Worm (Caenorhabditis elegans) whole organism, mixed stage, embryonic: ENCODE data around the gene F47B10.4.

Experiments used
- M03D4.4 ChIP-seq: sonication (generic microtip); optimal IDR thresholded peaks from 2 replicates; lab custom pipeline; 2017; ENCODE audit warnings: mild to moderate bottlenecking, missing genetic modification characterization, missing compliant biosample characterization
- bed-3 ChIP-seq: fragments of 200-800 bp; sonication (Bioruptor generic); optimal IDR thresholded peaks from 3 replicates; lab custom pipeline; 2018; ENCODE audit warnings: mild to moderate bottlenecking, missing genetic modification characterization, moderate library complexity, missing compliant biosample characterization
- blmp-1 ChIP-seq: fragments of 150-350 bp; optimal IDR thresholded peaks from 2 replicates; lab custom pipeline; 2014; ENCODE audit warnings: missing biosample characterization, missing genetic modification characterization
- ceh-39 ChIP-seq: fragments of 150-350 bp; optimal IDR thresholded peaks from 2 replicates; lab custom pipeline; 2014; ENCODE audit warnings: missing biosample characterization, missing genetic modification characterization
- ceh-43 ChIP-seq: fragments of 200-800 bp; sonication (Bioruptor generic); optimal IDR thresholded peaks from 2 replicates; lab custom pipeline; 2018; ENCODE audit warnings: mild to moderate bottlenecking, missing genetic modification characterization, moderate library complexity, missing compliant biosample characterization
- ceh-83 ChIP-seq: fragments of 200-800 bp; sonication (Bioruptor generic); optimal IDR thresholded peaks from 2 replicates; lab custom pipeline; 2018; ENCODE audit warnings: mild to moderate bottlenecking, missing genetic modification characterization, missing compliant biosample characterization
- ces-1 ChIP-seq: fragments of 150-350 bp; optimal IDR thresholded peaks from 2 replicates; lab custom pipeline; 2014; ENCODE audit warnings: missing biosample characterization, missing genetic modification reagents, missing genetic modification characterization
- cnd-1 ChIP-seq: fragments of 200-800 bp; sonication (Bioruptor generic); optimal IDR thresholded peaks from 2 replicates; lab custom pipeline; 2018; ENCODE audit warnings: mild to moderate bottlenecking, missing genetic modification characterization, missing compliant biosample characterization
- drap-1 ChIP-seq: fragments of 200-800 bp; sonication (Bioruptor generic); optimal IDR thresholded peaks from 3 replicates; lab custom pipeline; 2018; ENCODE audit warnings: mild to moderate bottlenecking, missing genetic modification characterization, missing compliant biosample characterization
- elt-1 ChIP-seq: sonication (generic microtip); optimal IDR thresholded peaks from 2 replicates; lab custom pipeline; 2017; ENCODE audit warnings: missing genetic modification characterization, mild to moderate bottlenecking, missing compliant biosample characterization, antibody characterized with exemption, moderate library complexity, borderline replicate concordance; ENCODE audit not compliant: insufficient read depth
- elt-3 ChIP-seq: fragments of 150-350 bp; optimal IDR thresholded peaks from 2 replicates; lab custom pipeline; 2014; ENCODE audit warnings: missing biosample characterization, missing genetic modification characterization
- flh-1 ChIP-seq: fragments of 200-800 bp; sonication (Bioruptor generic); optimal IDR thresholded peaks from 2 replicates; lab custom pipeline; 2018; ENCODE audit warnings: mild to moderate bottlenecking, missing genetic modification characterization, moderate library complexity, missing compliant biosample characterization
- ham-2 ChIP-seq: fragments of 200-800 bp; sonication (Bioruptor generic); optimal IDR thresholded peaks from 2 replicates; lab custom pipeline; 2018; ENCODE audit warnings: mild to moderate bottlenecking, missing genetic modification characterization, missing compliant biosample characterization
- hlh-1 ChIP-seq: fragments of 150-350 bp; optimal IDR thresholded peaks from 2 replicates; lab custom pipeline; 2014; ENCODE audit warnings: missing biosample characterization, missing genetic modification reagents, missing genetic modification characterization
- lin-13 ChIP-seq: fragments of 150-350 bp; optimal IDR thresholded peaks from 2 replicates; lab custom pipeline; 2014; ENCODE audit warnings: missing biosample characterization, missing genetic modification characterization
- lin-32 ChIP-seq: fragments of 200-800 bp; sonication (Bioruptor generic); optimal IDR thresholded peaks from 2 replicates; lab custom pipeline; 2018; ENCODE audit warnings: mild to moderate bottlenecking, missing genetic modification characterization, missing compliant biosample characterization
- lsy-2 ChIP-seq: fragments of 150-350 bp; optimal IDR thresholded peaks from 2 replicates; lab custom pipeline; 2014; ENCODE audit warnings: missing biosample characterization, missing genetic modification characterization
- mab-5 ChIP-seq: fragments of 150-350 bp; optimal IDR thresholded peaks from 2 replicates; lab custom pipeline; 2014; ENCODE audit warnings: missing biosample characterization, missing genetic modification characterization
- mep-1 ChIP-seq: fragments of 150-350 bp; optimal IDR thresholded peaks from 2 replicates; lab custom pipeline; 2017; ENCODE audit warnings: missing biosample characterization, missing genetic modification reagents, missing genetic modification characterization, inconsistent platforms
- mls-2 ChIP-seq: sonication (generic microtip); optimal IDR thresholded peaks from 2 replicates; lab custom pipeline; 2016; ENCODE audit warnings: mild to moderate bottlenecking, missing genetic modification characterization, moderate library complexity, missing compliant biosample characterization
- nhr-12 ChIP-seq: fragments of 150-350 bp; optimal IDR thresholded peaks from 2 replicates; lab custom pipeline; 2014; ENCODE audit warnings: missing biosample characterization, missing genetic modification characterization
- nhr-237 ChIP-seq: fragments of 150-350 bp; optimal IDR thresholded peaks from 2 replicates; lab custom pipeline; 2014; ENCODE audit warnings: missing biosample characterization, missing genetic modification characterization
- nhr-28 ChIP-seq: fragments of 150-350 bp; optimal IDR thresholded peaks from 2 replicates; lab custom pipeline; 2014; ENCODE audit warnings: missing biosample characterization, missing genetic modification characterization
- nhr-76 ChIP-seq: sonication (generic microtip); optimal IDR thresholded peaks from 2 replicates; lab custom pipeline; 2017; ENCODE audit warnings: missing biosample characterization, missing genetic modification characterization
- pha-4 ChIP-seq: fragments of 150-350 bp; optimal IDR thresholded peaks from 2 replicates; lab custom pipeline; 2018; ENCODE audit warnings: missing biosample characterization, missing genetic modification reagents, missing genetic modification characterization
- sem-2 ChIP-seq: fragments of 200-800 bp; sonication (Bioruptor generic); optimal IDR thresholded peaks from 2 replicates; lab custom pipeline; 2018; ENCODE audit warnings: mild to moderate bottlenecking, missing genetic modification characterization, missing compliant biosample characterization
- tbx-8 ChIP-seq: fragments of 200-800 bp; sonication (Bioruptor generic); optimal IDR thresholded peaks from 2 replicates; lab custom pipeline; 2018; ENCODE audit warnings: mild to moderate bottlenecking, missing genetic modification characterization, moderate library complexity, missing compliant biosample characterization
- unc-120 ChIP-seq: sonication (generic microtip); optimal IDR thresholded peaks from 2 replicates; lab custom pipeline; 2017; ENCODE audit warnings: missing genetic modification characterization, missing compliant biosample characterization; ENCODE audit not compliant: poor library complexity, severe bottlenecking
- unc-62 ChIP-seq: fragments of 150-350 bp; optimal IDR thresholded peaks from 2 replicates; lab custom pipeline; 2014; ENCODE audit warnings: missing biosample characterization, missing genetic modification reagents, missing genetic modification characterization

F47B10.4 gene

DNA sequence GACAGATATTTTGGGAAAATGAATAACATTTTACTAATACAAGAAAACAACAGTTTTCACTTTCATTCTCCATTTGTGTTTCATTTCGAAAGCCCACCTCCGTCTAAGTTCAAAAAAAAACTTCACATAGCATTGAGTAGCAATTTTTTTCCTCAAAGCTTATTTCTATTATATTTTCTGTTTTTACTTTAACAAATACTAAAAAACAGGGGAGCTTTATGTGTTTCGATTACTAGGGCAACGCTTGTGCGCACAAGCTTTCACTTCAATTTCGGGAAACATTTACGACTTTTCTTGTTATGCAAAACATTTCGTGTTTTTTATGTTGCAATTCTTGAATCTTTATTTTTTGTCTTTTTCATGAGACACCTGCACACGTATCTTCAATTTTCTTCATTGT is 5.2 kb upstream of the F47B10.4 start, which contains the start of gene T21E8.5:
Gene T21E8.5 (plus strand): TSS at position 301 of the 400 bp plus-strand sequence.
- no peak for TF ChIP-seq pha-4 (tag; lab: Kevin White, UChicago)
- no peak for TF ChIP-seq mab-5
- TF ChIP-seq unc-62 (GFP tag; lab: Kevin White, UChicago) = no peak
- TF ChIP-seq bed-3 (GFP tag; lab: Kevin White, UChicago) = no peak
- no peak for TF ChIP-seq elt-1
- no peak for TF ChIP-seq mep-1 (tag; lab: Kevin White, UChicago)
- TF ChIP-seq nhr-28 (tag; lab: Kevin White, UChicago) = no peak
- TF ChIP-seq, all 35 proteins: peak for 0

DNA sequence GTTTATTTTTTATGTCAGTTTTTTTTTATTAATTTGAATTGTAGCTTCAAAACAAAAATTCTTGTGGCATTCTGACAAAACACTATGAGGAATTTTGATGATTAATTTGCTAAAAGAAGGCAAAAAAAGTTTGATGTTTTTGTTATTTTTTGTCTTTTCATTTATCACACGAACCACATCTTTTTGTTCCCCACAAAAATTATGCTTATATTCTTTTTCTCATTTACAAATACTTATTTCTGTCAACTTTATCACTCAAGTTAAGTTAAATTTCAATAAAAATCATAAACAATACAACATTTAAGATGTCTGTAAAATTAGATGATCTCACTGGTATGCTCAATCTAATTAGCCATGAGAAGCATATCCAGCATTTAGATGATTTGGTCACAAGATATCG is 2.9 kb upstream of the F47B10.4 start, which contains the start of gene F47B10.6:
Gene F47B10.6 (plus strand): TSS at position 301 of the 400 bp plus-strand sequence.
- no peak for TF ChIP-seq lin-32 (GFP tag; lab: Kevin White, UChicago)
- TF ChIP-seq sem-2 = no peak

DNA sequence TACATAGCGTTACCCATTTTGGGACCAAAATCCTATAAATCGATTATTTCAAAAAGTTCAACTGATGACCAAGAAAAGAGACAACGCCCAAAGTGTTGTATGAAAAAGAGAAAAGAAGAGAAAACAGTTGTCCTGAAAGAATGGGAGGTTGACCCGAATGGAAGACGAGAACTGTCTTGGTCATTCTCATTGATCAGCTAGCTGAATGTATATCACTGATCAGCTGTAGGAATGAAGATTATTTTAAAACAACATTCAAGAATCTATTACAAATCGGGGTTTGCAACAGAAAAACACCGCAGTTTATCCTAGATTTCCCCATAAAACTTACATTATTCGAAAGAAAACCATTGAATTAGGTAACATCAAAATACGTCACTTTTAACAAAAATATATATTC is 609 bp upstream of the F47B10.4 start, which contains the start of gene F47B10.5:
Gene F47B10.5 (minus strand): TSS at position 101 of the 400 bp plus-strand sequence.
- TF ChIP-seq mab-5 (no peak), blmp-1 (tag; lab: Kevin White, UChicago) (no peak)

DNA sequence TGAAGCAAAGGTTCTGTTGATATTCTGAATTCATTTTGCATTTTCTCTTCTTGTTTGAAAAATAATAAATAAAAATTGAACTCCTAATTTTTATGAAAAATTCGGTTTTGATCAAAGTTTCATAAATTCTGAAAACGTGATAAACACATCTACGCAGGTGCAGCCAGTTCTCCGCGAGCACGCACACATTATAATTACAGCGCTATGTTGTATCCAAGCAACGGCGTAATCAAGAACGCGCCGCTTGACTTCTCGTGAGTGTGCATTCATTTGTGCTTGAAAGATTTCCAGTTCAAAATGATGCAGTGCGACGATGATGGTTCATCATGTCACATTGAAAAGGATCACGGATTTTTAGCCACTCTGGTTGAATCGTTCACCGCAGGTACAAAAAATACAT is 825 bp downstream of the F47B10.4 start, which contains the start of gene F47B10.3:
Gene F47B10.3 (plus strand): TSS at position 301 of the 400 bp plus-strand sequence.
- no peak for TF ChIP-seq mep-1 (tag; lab: Kevin White, UChicago)
- no peak for TF ChIP-seq bed-3 (GFP tag; lab: Kevin White, UChicago)
- TF ChIP-seq unc-120 (tag; lab: Kevin White, UChicago) = no peak
- no peak for TF ChIP-seq drap-1 (GFP tag; lab: Kevin White, UChicago)
- TF ChIP-seq lsy-2 (tag; lab: Kevin White, UChicago) = no peak
- TF ChIP-seq flh-1 = no peak
- no peak for TF ChIP-seq nhr-76 (tag; lab: Kevin White, UChicago)
- no peak for TF ChIP-seq elt-3 (tag; lab: Kevin White, UChicago)
- TF ChIP-seq ham-2 (GFP tag; lab: Kevin White, UChicago) = no peak
- no peak for TF ChIP-seq lin-13 (tag; lab: Kevin White, UChicago)
- no peak for TF ChIP-seq ceh-83 (GFP tag; lab: Kevin White, UChicago)
- TF ChIP-seq unc-62 (GFP tag; lab: Kevin White, UChicago) = no peak
- TF ChIP-seq sem-2 = no peak
- TF ChIP-seq mls-2 (tag; lab: Kevin White, UChicago) = no peak
- TF ChIP-seq pha-4 (tag; lab: Kevin White, UChicago) = no peak
- no peak for TF ChIP-seq blmp-1 (tag; lab: Kevin White, UChicago)

DNA sequence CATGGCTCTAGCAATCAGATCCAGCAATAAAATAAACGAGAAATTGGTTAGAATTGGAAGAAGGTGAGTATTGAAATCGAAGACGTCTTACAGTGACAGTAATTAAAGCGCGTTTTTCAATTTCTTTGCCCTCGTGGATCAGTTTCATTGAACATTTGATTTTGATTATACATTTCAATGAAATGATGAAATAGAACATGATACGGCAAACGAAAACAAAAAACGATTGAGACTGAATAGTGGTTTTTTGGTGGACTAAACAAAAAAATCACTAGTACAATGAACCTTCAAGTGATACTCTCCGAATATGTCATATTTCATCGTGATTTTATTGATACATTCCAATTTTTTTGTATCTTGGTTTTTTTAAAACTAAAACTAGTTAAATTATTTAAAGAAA is 5.4 kb downstream of the F47B10.4 start, which contains the start of gene haly-1:
Gene haly-1 (minus strand): TSS at position 101 of the 400 bp plus-strand sequence.
- TF ChIP-seq tbx-8 (GFP tag; lab: Kevin White, UChicago) (no peak), blmp-1 (tag; lab: Kevin White, UChicago) (no peak), sem-2 (no peak), mep-1 (tag; lab: Kevin White, UChicago) (no peak), hlh-1 (tag; lab: Kevin White, UChicago) (no peak), lin-32 (GFP tag; lab: Kevin White, UChicago) (no peak), ces-1 (no peak), nhr-76 (tag; lab: Kevin White, UChicago) (no peak), drap-1 (GFP tag; lab: Kevin White, UChicago) (no peak), nhr-237 (no peak), ceh-43 (GFP tag; lab: Kevin White, UChicago) (no peak), lin-13 (tag; lab: Kevin White, UChicago) (no peak), nhr-28 (tag; lab: Kevin White, UChicago) (no peak), mab-5 (no peak), cnd-1 (tag; lab: Kevin White, UChicago) (no peak), bed-3 (GFP tag; lab: Kevin White, UChicago) (no peak), M03D4.4 (tag; lab: Kevin White, UChicago) (no peak), ceh-39 (no peak), nhr-12 (tag; lab: Kevin White, UChicago) (no peak)
